Fruit fly (Drosophila melanogaster) whole organism, embryonic: ENCODE data around the gene RabX6.

Experiments used
- Aef1 ChIP-seq: fragments of 200-800 bp; sonication (Bioruptor generic); IDR thresholded peaks from 3 replicates; pipeline ENCODE4 v1.3.6; 2022; ENCODE audit warnings: missing biosample characterization, missing genetic modification characterization
- Atf3 ChIP-seq: fragments of 200-800 bp; sonication (Bioruptor generic); optimal IDR thresholded peaks from 3 replicates; lab custom pipeline; 2016; ENCODE audit warnings: missing biosample characterization, missing genetic modification characterization
- CG10543 ChIP-seq: fragments of 200-800 bp; sonication (Bioruptor generic); optimal IDR thresholded peaks from 3 replicates; lab custom pipeline; 2017; ENCODE audit warnings: missing biosample characterization, mild to moderate bottlenecking, missing genetic modification characterization, moderate library complexity
- CG10654 ChIP-seq: fragments of 200-800 bp; sonication (Bioruptor generic); optimal IDR thresholded peaks from 2 replicates; lab custom pipeline; 2016; ENCODE audit warnings: missing biosample characterization, missing genetic modification characterization
- CG12659 ChIP-seq: fragments of 200-800 bp; sonication (Bioruptor generic); optimal IDR thresholded peaks from 3 replicates; lab custom pipeline; 2017; ENCODE audit warnings: mild to moderate bottlenecking, missing biosample characterization, missing genetic modification reagents, missing genetic modification characterization
- CG12769 ChIP-seq: fragments of 200-800 bp; sonication (Bioruptor generic); optimal IDR thresholded peaks from 2 replicates; lab custom pipeline; 2019; ENCODE audit warnings: missing biosample characterization, mild to moderate bottlenecking, missing genetic modification characterization, moderate library complexity
- CG13123 ChIP-seq: fragments of 200-800 bp; sonication (Bioruptor generic); optimal IDR thresholded peaks from 2 replicates; lab custom pipeline; 2016; ENCODE audit warnings: missing biosample characterization, missing genetic modification characterization
- CG13287 ChIP-seq: fragments of 200-800 bp; sonication (Bioruptor generic); IDR thresholded peaks from 2 replicates; pipeline ENCODE4 v1.3.6; 2022; ENCODE audit warnings: missing biosample characterization, missing genetic modification characterization; ENCODE audit not compliant: partially characterized antibody
- CG13296 ChIP-seq: fragments of 200-800 bp; sonication (Bioruptor generic); optimal IDR thresholded peaks from 3 replicates; lab custom pipeline; 2018; ENCODE audit warnings: missing biosample characterization, mild to moderate bottlenecking, missing genetic modification characterization
- CG13894 ChIP-seq: fragments of 200-800 bp; sonication (Bioruptor generic); optimal IDR thresholded peaks from 3 replicates; lab custom pipeline; 2018; ENCODE audit warnings: missing biosample characterization, mild to moderate bottlenecking, missing genetic modification characterization, moderate library complexity
- CG15269 ChIP-seq: fragments of 200-800 bp; sonication (Bioruptor generic); optimal IDR thresholded peaks from 2 replicates; lab custom pipeline; 2018; ENCODE audit warnings: missing biosample characterization, mild to moderate bottlenecking, missing genetic modification characterization, moderate library complexity
- CG1647 ChIP-seq: fragments of 200-800 bp; sonication (Bioruptor generic); optimal IDR thresholded peaks from 3 replicates; lab custom pipeline; 2016; ENCODE audit warnings: missing biosample characterization, missing genetic modification characterization
- CG2116 ChIP-seq: fragments of 200-800 bp; sonication (Bioruptor generic); optimal IDR thresholded peaks from 3 replicates; lab custom pipeline; 2018; ENCODE audit warnings: missing biosample characterization, mild to moderate bottlenecking, missing genetic modification characterization
- CG2199 ChIP-seq: fragments of 200-800 bp; sonication (Bioruptor generic); IDR thresholded peaks from 3 replicates; pipeline ENCODE4 v1.3.6; 2022; ENCODE audit warnings: missing biosample characterization, missing genetic modification characterization
- CG2202 ChIP-seq: fragments of 200-800 bp; sonication (Bioruptor generic); optimal IDR thresholded peaks from 2 replicates; lab custom pipeline; 2018; ENCODE audit warnings: missing biosample characterization, mild to moderate bottlenecking, missing genetic modification characterization
- CG3995 ChIP-seq: fragments of 200-800 bp; sonication (Bioruptor generic); optimal IDR thresholded peaks from 3 replicates; lab custom pipeline; 2016; ENCODE audit warnings: missing biosample characterization, missing genetic modification characterization
- CG6272 ChIP-seq: fragments of 200-800 bp; sonication (Bioruptor generic); IDR thresholded peaks from 2 replicates; pipeline ENCODE4 v1.3.6; 2022; ENCODE audit warnings: missing biosample characterization, missing genetic modification characterization
- CG6791 ChIP-seq: fragments of 200-800 bp; sonication (Bioruptor generic); IDR thresholded peaks from 3 replicates; pipeline ENCODE4 v1.3.6; 2022; ENCODE audit warnings: missing biosample characterization, missing genetic modification characterization; ENCODE audit not compliant: partially characterized antibody
- CG6854 ChIP-seq: fragments of 200-800 bp; sonication (Bioruptor generic); optimal IDR thresholded peaks from 3 replicates; lab custom pipeline; 2017; ENCODE audit warnings: missing biosample characterization, mild to moderate bottlenecking, missing genetic modification characterization
- CTCF ChIP-seq: fragments of 200-800 bp; sonication (Bioruptor generic); optimal IDR thresholded peaks from 2 replicates; lab custom pipeline; 2017; ENCODE audit warnings: missing biosample characterization, mild to moderate bottlenecking, missing genetic modification characterization, moderate library complexity
- Camta ChIP-seq: fragments of 200-800 bp; sonication (Bioruptor generic); optimal IDR thresholded peaks from 2 replicates; lab custom pipeline; 2016; ENCODE audit warnings: missing biosample characterization, missing genetic modification characterization
- CrebB ChIP-seq: fragments of 200-800 bp; sonication (Bioruptor generic); optimal IDR thresholded peaks from 3 replicates; lab custom pipeline; 2018; ENCODE audit warnings: missing biosample characterization, mild to moderate bottlenecking, missing genetic modification characterization
- Ets65A ChIP-seq: fragments of 200-800 bp; sonication (Bioruptor generic); peaks from one replicate; lab custom pipeline; 2016; ENCODE audit warnings: missing biosample characterization, missing genetic modification characterization
- Fer1 ChIP-seq: fragments of 200-800 bp; sonication (Bioruptor generic); optimal IDR thresholded peaks from 2 replicates; lab custom pipeline; 2017; ENCODE audit warnings: missing biosample characterization, mild to moderate bottlenecking, missing genetic modification characterization
- H15 ChIP-seq: fragments of 200-800 bp; sonication (Bioruptor generic); IDR thresholded peaks from 3 replicates; pipeline ENCODE4 v1.3.6; 2022; ENCODE audit warnings: missing biosample characterization, missing genetic modification characterization
- Side ChIP-seq: fragments of 200-800 bp; sonication (Bioruptor generic); optimal IDR thresholded peaks from 2 replicates; lab custom pipeline; 2016; ENCODE audit warnings: missing biosample characterization, missing genetic modification characterization
- Sox102F ChIP-seq: fragments of 200-800 bp; sonication (Bioruptor generic); optimal IDR thresholded peaks from 2 replicates; lab custom pipeline; 2018; ENCODE audit warnings: missing biosample characterization, mild to moderate bottlenecking, missing genetic modification characterization, moderate library complexity
- TFAM ChIP-seq: fragments of 200-800 bp; sonication (Bioruptor generic); optimal IDR thresholded peaks from 2 replicates; lab custom pipeline; 2017; ENCODE audit warnings: missing biosample characterization, missing genetic modification characterization, inconsistent platforms
- Trl ChIP-seq, 3 experiments: fragments of >200 bp in 2 of 3; fragments of 200-800 bp in 1 of 3; sonication (Bioruptor generic) in 1 of 3; optimal IDR thresholded peaks; 2 replicates in 1 of 3; 3 replicates in 2 of 3; lab custom pipeline; 2016 to 2017; ENCODE audit warnings: missing biosample characterization in 1 of 3, missing genetic modification characterization in 1 of 3
- ac ChIP-seq: fragments of 200-800 bp; sonication (Bioruptor generic); optimal IDR thresholded peaks from 3 replicates; lab custom pipeline; 2017; ENCODE audit warnings: missing biosample characterization, mild to moderate bottlenecking, missing genetic modification characterization
- al ChIP-seq: fragments of 200-800 bp; sonication (Bioruptor generic); IDR thresholded peaks from 2 replicates; pipeline ENCODE4 v1.3.6; 2022; ENCODE audit warnings: missing biosample characterization, missing genetic modification characterization
- cg ChIP-seq: fragments of 200-800 bp; sonication (Bioruptor generic); optimal IDR thresholded peaks from 3 replicates; lab custom pipeline; 2019; ENCODE audit warnings: missing biosample characterization, mild to moderate bottlenecking, missing genetic modification characterization, moderate library complexity
- chm ChIP-seq: fragments of 200-800 bp; sonication (Bioruptor generic); IDR thresholded peaks from 2 replicates; pipeline ENCODE4 v1.3.6; 2022; ENCODE audit warnings: missing biosample characterization, missing genetic modification characterization
- ci ChIP-seq: fragments of 200-800 bp; sonication (Bioruptor generic); IDR thresholded peaks from 3 replicates; pipeline ENCODE4 v1.3.6; 2022; ENCODE audit warnings: missing biosample characterization, missing genetic modification characterization
- gfzf ChIP-seq: fragments of 200-800 bp; sonication (Bioruptor generic); optimal IDR thresholded peaks from 2 replicates; lab custom pipeline; 2016; ENCODE audit warnings: missing biosample characterization, mild to moderate bottlenecking, missing genetic modification characterization, moderate library complexity
- hbn ChIP-seq: fragments of 200-800 bp; sonication (Bioruptor generic); IDR thresholded peaks from 2 replicates; pipeline ENCODE4 v1.3.6; 2022; ENCODE audit warnings: missing biosample characterization, missing genetic modification characterization; ENCODE audit not compliant: partially characterized antibody
- kay ChIP-seq: fragments of 200-800 bp; sonication (Bioruptor generic); optimal IDR thresholded peaks from 2 replicates; lab custom pipeline; 2016; ENCODE audit warnings: missing biosample characterization, missing genetic modification characterization
- kni ChIP-seq: fragments of 200-800 bp; sonication (Bioruptor generic); optimal IDR thresholded peaks from 3 replicates; lab custom pipeline; 2017; ENCODE audit warnings: mild to moderate bottlenecking, missing biosample characterization, missing genetic modification reagents, missing genetic modification characterization
- odd ChIP-seq: fragments of 200-800 bp; sonication (Bioruptor generic); optimal IDR thresholded peaks from 2 replicates; lab custom pipeline; 2017; ENCODE audit warnings: missing biosample characterization, mild to moderate bottlenecking, missing genetic modification characterization
- pros ChIP-seq: fragments of 200-800 bp; sonication (Bioruptor generic); optimal IDR thresholded peaks from 3 replicates; lab custom pipeline; 2019; ENCODE audit warnings: missing biosample characterization, mild to moderate bottlenecking, missing genetic modification characterization, moderate library complexity
- sc ChIP-seq, 3 experiments: fragments of >200 bp in 2 of 3; fragments of 200-800 bp in 1 of 3; sonication (Bioruptor generic) in 1 of 3; optimal IDR thresholded peaks; 2 replicates in 2 of 3; 3 replicates in 1 of 3; lab custom pipeline; 2017; ENCODE audit warnings: mild to moderate bottlenecking in 1 of 3, missing biosample characterization in 1 of 3, missing genetic modification characterization in 1 of 3, missing genetic modification reagents in 1 of 3
- sens ChIP-seq: fragments of 200-800 bp; sonication (Bioruptor generic); peaks from one replicate; lab custom pipeline; 2016; ENCODE audit warnings: missing biosample characterization, missing genetic modification characterization
- seq ChIP-seq: fragments of 200-800 bp; sonication (Bioruptor generic); IDR thresholded peaks from 2 replicates; pipeline ENCODE4 v1.3.6; 2022; ENCODE audit warnings: missing biosample characterization, missing genetic modification characterization
- sima ChIP-seq: fragments of 200-800 bp; sonication (Bioruptor generic); optimal IDR thresholded peaks from 2 replicates; lab custom pipeline; 2016; ENCODE audit warnings: missing biosample characterization, missing genetic modification characterization
- sqz ChIP-seq: fragments of 200-800 bp; sonication (Bioruptor generic); optimal IDR thresholded peaks from 3 replicates; lab custom pipeline; 2018; ENCODE audit warnings: missing biosample characterization, mild to moderate bottlenecking, missing genetic modification characterization
- tna ChIP-seq: fragments of 200-800 bp; sonication (Bioruptor generic); IDR thresholded peaks from 2 replicates; pipeline ENCODE4 v1.3.6; 2022; ENCODE audit warnings: missing biosample characterization, missing genetic modification characterization; ENCODE audit not compliant: partially characterized antibody
- z ChIP-seq: fragments of 200-800 bp; sonication (Bioruptor generic); IDR thresholded peaks from 3 replicates; pipeline ENCODE4 v1.3.6; 2022; ENCODE audit warnings: missing biosample characterization, missing genetic modification characterization
- zen2 ChIP-seq: fragments of 200-800 bp; sonication (Bioruptor generic); IDR thresholded peaks from 3 replicates; pipeline ENCODE4 v1.3.6; 2022; ENCODE audit warnings: missing biosample characterization, missing genetic modification characterization; ENCODE audit not compliant: partially characterized antibody

Gene RabX6

dm6 chr3L:732290-732954, 42.1 kb downstream of the RabX6 start (continued):
- TF ChIP-seq CG6854 (GFP tag; lab: Kevin White, UChicago), result no peak
- no peak for TF ChIP-seq CG13123 (GFP tag; lab: Kevin White, UChicago)
- TF ChIP-seq seq, result no peak
- TF ChIP-seq ci (GFP tag; lab: Robert Waterston, UW), result peak; percentile 48; the same call in 1 of the 3 replicates
- peak; percentile 22 for TF ChIP-seq ac (GFP tag; lab: Kevin White, UChicago)
- TF ChIP-seq sc (optimal IDR thresholded peaks at IDR 0.05; lab: Kevin White, UChicago), result no peak
- TF ChIP-seq sc (GFP tag; optimal IDR thresholded peaks at IDR 0.05; lab: Kevin White, UChicago), result no peak
- peak; percentile 65 for TF ChIP-seq sens (GFP tag; lab: Kevin White, UChicago)
- peak; percentile 67 for TF ChIP-seq kni (GFP tag; lab: Kevin White, UChicago)
- no peak for TF ChIP-seq Sox102F (GFP tag; lab: Kevin White, UChicago)
- no peak for TF ChIP-seq zen2 (GFP tag; lab: Robert Waterston, UW)
- 0 out of 2 replicates have a peak, but pooled peaks have one; percentile 37 for TF ChIP-seq chm (GFP tag; lab: Robert Waterston, UW)
- no peak for TF ChIP-seq CG3995
- TF ChIP-seq cg (GFP tag; lab: Kevin White, UChicago), result peak; percentile 27
- TF ChIP-seq CG12659 (GFP tag; lab: Kevin White, UChicago), result no peak
- peak; percentile 65; the same call in 1 of the 3 replicates for TF ChIP-seq z (GFP tag; lab: Robert Waterston, UW)
- no peak for TF ChIP-seq CrebB
- no peak for TF ChIP-seq Trl (optimal IDR thresholded peaks at IDR 0.05; lab: Kevin White, UChicago)
- no peak for TF ChIP-seq Trl (GFP tag; optimal IDR thresholded peaks at IDR 0.05; lab: Kevin White, UChicago)
- TF ChIP-seq CG13287 (GFP tag; lab: Robert Waterston, UW), result no peak
- TF ChIP-seq CG2116, result no peak
- peak; percentile 77 for TF ChIP-seq sqz (GFP tag; lab: Kevin White, UChicago)
- TF ChIP-seq CG6272 (GFP tag; lab: Robert Waterston, UW), result no peak
- no peak for TF ChIP-seq H15
- TF ChIP-seq Atf3, result no peak
- TF ChIP-seq CG10654 (GFP tag; lab: Kevin White, UChicago), result no peak
- TF ChIP-seq CG6791 (GFP tag; lab: Robert Waterston, UW), result no peak
- no peak for TF ChIP-seq Ets65A (GFP tag; lab: Kevin White, UChicago)
- TF ChIP-seq CG2199 (GFP tag; lab: Robert Waterston, UW), result 0 out of 3 replicates have a peak, but pooled peaks have one; percentile 7
- no peak for TF ChIP-seq TFAM (GFP tag; lab: Kevin White, UChicago)
- no peak for TF ChIP-seq Fer1 (GFP tag; lab: Kevin White, UChicago)

- no peak for TF ChIP-seq CG13296 (GFP tag; lab: Kevin White, UChicago)
- no peak for TF ChIP-seq Camta (GFP tag; lab: Kevin White, UChicago)
- TF ChIP-seq CG2202 (tag; lab: Kevin White, UChicago), result no peak
- no peak for TF ChIP-seq CTCF (GFP tag; lab: Kevin White, UChicago)
- TF ChIP-seq hbn (GFP tag; lab: Robert Waterston, UW), result no peak
- TF ChIP-seq chm (GFP tag; lab: Robert Waterston, UW), result 0 out of 2 replicates have a peak, but pooled peaks have one; percentile 18
- no peak for TF ChIP-seq CG1647
- TF ChIP-seq CG15269 (tag; lab: Kevin White, UChicago), result no peak
- no peak for TF ChIP-seq tna (GFP tag; lab: Robert Waterston, UW)
- TF ChIP-seq gfzf (GFP tag; lab: Kevin White, UChicago), result no peak
- TF ChIP-seq sima (GFP tag; lab: Kevin White, UChicago), result no peak
- TF ChIP-seq CG12769 (tag; lab: Kevin White, UChicago), result peak; percentile 52
- no peak for TF ChIP-seq CG6272 (GFP tag; lab: Robert Waterston, UW)
- no peak for TF ChIP-seq al (GFP tag; lab: Robert Waterston, UW)
- TF ChIP-seq CG10543 (GFP tag; lab: Kevin White, UChicago), result peak; percentile 4
- no peak for TF ChIP-seq odd (GFP tag; lab: Kevin White, UChicago)
- no peak for TF ChIP-seq kay (GFP tag; lab: Kevin White, UChicago)
- peak; percentile 2 for TF ChIP-seq kni (GFP tag; lab: Kevin White, UChicago)
- no peak for TF ChIP-seq Side (GFP tag; lab: Kevin White, UChicago)
- peak; percentile 12 for TF ChIP-seq CG13894
- no peak for TF ChIP-seq Aef1
- TF ChIP-seq pros (GFP tag; lab: Kevin White, UChicago), result peak; percentile 36
Measured at dm6 chr3L:733174-733829, 43.0 kb downstream of the RabX6 start.
